Worm (Caenorhabditis elegans) whole organism, mixed stage, embryonic: ENCODE data around the gene twk-33.

Source experiments
- M03D4.4 ChIP-seq: sonication (generic microtip); optimal IDR thresholded peaks from 2 replicates; lab custom pipeline; 2017; ENCODE audit warnings: mild to moderate bottlenecking, missing genetic modification characterization, missing compliant biosample characterization
- bed-3 ChIP-seq: fragments of 200-800 bp; sonication (Bioruptor generic); optimal IDR thresholded peaks from 3 replicates; lab custom pipeline; 2018; ENCODE audit warnings: mild to moderate bottlenecking, missing genetic modification characterization, moderate library complexity, missing compliant biosample characterization
- blmp-1 ChIP-seq: fragments of 150-350 bp; optimal IDR thresholded peaks from 2 replicates; lab custom pipeline; 2014; ENCODE audit warnings: missing biosample characterization, missing genetic modification characterization
- ceh-39 ChIP-seq: fragments of 150-350 bp; optimal IDR thresholded peaks from 2 replicates; lab custom pipeline; 2014; ENCODE audit warnings: missing biosample characterization, missing genetic modification characterization
- ceh-83 ChIP-seq: fragments of 200-800 bp; sonication (Bioruptor generic); optimal IDR thresholded peaks from 2 replicates; lab custom pipeline; 2018; ENCODE audit warnings: mild to moderate bottlenecking, missing genetic modification characterization, missing compliant biosample characterization
- cnd-1 ChIP-seq: fragments of 200-800 bp; sonication (Bioruptor generic); optimal IDR thresholded peaks from 2 replicates; lab custom pipeline; 2018; ENCODE audit warnings: mild to moderate bottlenecking, missing genetic modification characterization, missing compliant biosample characterization
- drap-1 ChIP-seq: fragments of 200-800 bp; sonication (Bioruptor generic); optimal IDR thresholded peaks from 3 replicates; lab custom pipeline; 2018; ENCODE audit warnings: mild to moderate bottlenecking, missing genetic modification characterization, missing compliant biosample characterization
- elt-1 ChIP-seq: sonication (generic microtip); optimal IDR thresholded peaks from 2 replicates; lab custom pipeline; 2017; ENCODE audit warnings: missing genetic modification characterization, mild to moderate bottlenecking, missing compliant biosample characterization, antibody characterized with exemption, moderate library complexity, borderline replicate concordance; ENCODE audit not compliant: insufficient read depth
- elt-3 ChIP-seq: fragments of 150-350 bp; optimal IDR thresholded peaks from 2 replicates; lab custom pipeline; 2014; ENCODE audit warnings: missing biosample characterization, missing genetic modification characterization
- flh-1 ChIP-seq: fragments of 200-800 bp; sonication (Bioruptor generic); optimal IDR thresholded peaks from 2 replicates; lab custom pipeline; 2018; ENCODE audit warnings: mild to moderate bottlenecking, missing genetic modification characterization, moderate library complexity, missing compliant biosample characterization
- ham-2 ChIP-seq: fragments of 200-800 bp; sonication (Bioruptor generic); optimal IDR thresholded peaks from 2 replicates; lab custom pipeline; 2018; ENCODE audit warnings: mild to moderate bottlenecking, missing genetic modification characterization, missing compliant biosample characterization
- hlh-1 ChIP-seq: fragments of 150-350 bp; optimal IDR thresholded peaks from 2 replicates; lab custom pipeline; 2014; ENCODE audit warnings: missing biosample characterization, missing genetic modification reagents, missing genetic modification characterization
- lin-13 ChIP-seq: fragments of 150-350 bp; optimal IDR thresholded peaks from 2 replicates; lab custom pipeline; 2014; ENCODE audit warnings: missing biosample characterization, missing genetic modification characterization
- lin-32 ChIP-seq: fragments of 200-800 bp; sonication (Bioruptor generic); optimal IDR thresholded peaks from 2 replicates; lab custom pipeline; 2018; ENCODE audit warnings: mild to moderate bottlenecking, missing genetic modification characterization, missing compliant biosample characterization
- lsy-2 ChIP-seq: fragments of 150-350 bp; optimal IDR thresholded peaks from 2 replicates; lab custom pipeline; 2014; ENCODE audit warnings: missing biosample characterization, missing genetic modification characterization
- mab-5 ChIP-seq: fragments of 150-350 bp; optimal IDR thresholded peaks from 2 replicates; lab custom pipeline; 2014; ENCODE audit warnings: missing biosample characterization, missing genetic modification characterization
- mls-2 ChIP-seq: sonication (generic microtip); optimal IDR thresholded peaks from 2 replicates; lab custom pipeline; 2016; ENCODE audit warnings: mild to moderate bottlenecking, missing genetic modification characterization, moderate library complexity, missing compliant biosample characterization
- nhr-12 ChIP-seq: fragments of 150-350 bp; optimal IDR thresholded peaks from 2 replicates; lab custom pipeline; 2014; ENCODE audit warnings: missing biosample characterization, missing genetic modification characterization
- nhr-2 ChIP-seq: fragments of 150-350 bp; optimal IDR thresholded peaks from 2 replicates; lab custom pipeline; 2014; ENCODE audit warnings: missing biosample characterization, missing genetic modification characterization
- nhr-28 ChIP-seq: fragments of 150-350 bp; optimal IDR thresholded peaks from 2 replicates; lab custom pipeline; 2014; ENCODE audit warnings: missing biosample characterization, missing genetic modification characterization
- nhr-76 ChIP-seq: sonication (generic microtip); optimal IDR thresholded peaks from 2 replicates; lab custom pipeline; 2017; ENCODE audit warnings: missing biosample characterization, missing genetic modification characterization
- pha-4 ChIP-seq: fragments of 150-350 bp; optimal IDR thresholded peaks from 2 replicates; lab custom pipeline; 2018; ENCODE audit warnings: missing biosample characterization, missing genetic modification reagents, missing genetic modification characterization
- sem-2 ChIP-seq: fragments of 200-800 bp; sonication (Bioruptor generic); optimal IDR thresholded peaks from 2 replicates; lab custom pipeline; 2018; ENCODE audit warnings: mild to moderate bottlenecking, missing genetic modification characterization, missing compliant biosample characterization
- snpc-4 ChIP-seq: fragments of 150-350 bp; optimal IDR thresholded peaks from 2 replicates; lab custom pipeline; 2014; ENCODE audit warnings: missing biosample characterization, missing genetic modification characterization
- tbx-8 ChIP-seq: fragments of 200-800 bp; sonication (Bioruptor generic); optimal IDR thresholded peaks from 2 replicates; lab custom pipeline; 2018; ENCODE audit warnings: mild to moderate bottlenecking, missing genetic modification characterization, moderate library complexity, missing compliant biosample characterization
- unc-120 ChIP-seq: sonication (generic microtip); optimal IDR thresholded peaks from 2 replicates; lab custom pipeline; 2017; ENCODE audit warnings: missing genetic modification characterization, missing compliant biosample characterization; ENCODE audit not compliant: poor library complexity, severe bottlenecking
- unc-39 ChIP-seq: fragments of 150-350 bp; optimal IDR thresholded peaks from 2 replicates; lab custom pipeline; 2014; ENCODE audit warnings: missing biosample characterization, missing genetic modification characterization
- unc-62 ChIP-seq: fragments of 150-350 bp; optimal IDR thresholded peaks from 2 replicates; lab custom pipeline; 2014; ENCODE audit warnings: missing biosample characterization, missing genetic modification reagents, missing genetic modification characterization
- zip-8 ChIP-seq: fragments of 150-350 bp; optimal IDR thresholded peaks from 2 replicates; lab custom pipeline; 2014; ENCODE audit warnings: missing biosample characterization, missing genetic modification characterization
- ztf-11 ChIP-seq: fragments of 150-350 bp; optimal IDR thresholded peaks from 2 replicates; lab custom pipeline; 2014; ENCODE audit warnings: missing biosample characterization, missing genetic modification characterization

Gene twk-33

DNA sequence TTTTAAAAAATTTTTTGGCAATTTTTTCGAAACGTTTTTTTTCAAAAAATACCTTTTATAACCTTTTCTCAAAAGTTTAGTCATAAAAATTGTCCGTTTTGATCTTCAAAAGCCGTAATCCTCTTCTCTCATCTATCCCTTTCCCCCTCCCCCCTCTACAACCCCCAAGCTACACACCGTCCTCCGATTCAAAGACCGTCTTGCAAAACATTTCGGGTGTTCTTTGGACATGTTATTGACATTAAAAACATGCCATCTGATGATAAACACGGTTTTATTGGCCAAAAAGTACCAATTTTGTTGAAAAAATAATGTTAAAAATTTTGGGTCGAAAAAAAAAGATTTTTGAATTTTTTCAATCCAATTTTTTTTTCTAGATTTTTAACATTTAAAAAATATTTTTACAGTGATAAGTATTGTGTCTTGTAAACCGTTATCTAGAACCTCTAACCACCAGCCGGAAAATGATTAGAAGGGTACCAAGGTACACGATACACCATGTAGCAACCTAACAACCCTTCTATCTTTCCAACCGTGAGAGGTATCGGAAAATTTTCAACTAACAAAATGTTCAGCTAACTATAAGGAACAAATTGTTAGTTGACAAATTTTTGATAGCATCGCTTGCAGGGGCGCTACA is 9.1 kb upstream of the twk-33 start:
- TF ChIP-seq unc-39, result no peak
- no peak for TF ChIP-seq cnd-1
- TF ChIP-seq flh-1 (GFP tag; lab: Kevin White, UChicago), result no peak
- TF ChIP-seq ztf-11 (tag; lab: Kevin White, UChicago), result no peak
- no peak for TF ChIP-seq lsy-2 (tag; lab: Kevin White, UChicago)

DNA sequence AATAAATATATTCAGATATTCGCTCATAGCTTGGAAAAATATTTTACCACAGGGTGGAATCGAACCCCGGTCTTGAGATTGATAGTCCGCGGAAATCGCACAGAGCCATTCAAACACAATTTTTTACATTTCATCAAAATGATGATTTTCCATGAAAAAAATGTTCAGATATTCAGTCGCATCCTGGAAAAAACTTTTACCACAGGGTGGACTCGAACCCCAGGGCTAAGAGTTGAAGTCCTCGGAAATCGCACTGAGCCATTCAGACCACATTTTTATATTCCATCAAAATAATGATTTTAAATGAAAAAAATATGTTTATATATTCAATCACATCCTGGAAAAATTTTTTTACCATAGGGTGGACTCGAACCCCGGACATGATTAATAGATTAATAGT is 8.4 kb upstream of the twk-33 start:
- TF ChIP-seq ham-2 (GFP tag; lab: Kevin White, UChicago) (no peak), blmp-1 (tag; lab: Kevin White, UChicago) (no peak), hlh-1 (tag; lab: Kevin White, UChicago) (no peak), snpc-4 (no peak), cnd-1 (no peak), elt-3 (tag; lab: Kevin White, UChicago) (no peak)

DNA sequence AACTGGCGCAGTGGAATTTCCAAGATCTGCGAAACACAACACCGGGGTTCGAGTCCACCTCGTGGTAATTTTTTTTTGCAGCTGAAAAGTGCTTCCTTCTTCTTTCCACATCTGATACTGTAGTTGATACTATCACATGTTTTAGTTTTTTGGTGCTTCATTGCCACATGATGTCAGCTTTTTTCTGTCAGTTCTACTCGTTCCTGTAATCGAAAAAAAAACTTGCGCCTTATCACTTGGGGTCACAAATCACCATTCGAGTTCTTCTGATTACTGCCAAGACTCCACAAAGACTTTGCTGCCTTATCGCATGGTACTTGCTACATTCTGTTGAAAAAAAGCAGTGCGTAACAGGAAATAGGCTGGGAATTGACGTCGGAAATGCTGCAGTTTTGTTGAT is 7.5 kb upstream of the twk-33 start:
- TF ChIP-seq flh-1 (GFP tag; lab: Kevin White, UChicago) (no peak), lin-32 (GFP tag; lab: Kevin White, UChicago) (no peak), elt-1 (tag; lab: Kevin White, UChicago) (no peak), nhr-2 (tag; lab: Kevin White, UChicago) (no peak), unc-120 (tag; lab: Kevin White, UChicago) (no peak), mab-5 (tag; lab: Kevin White, UChicago) (no peak), ztf-11 (tag; lab: Kevin White, UChicago) (no peak), pha-4 (tag; lab: Kevin White, UChicago) (no peak), nhr-28 (tag; lab: Kevin White, UChicago) (no peak), unc-39 (no peak), nhr-76 (no peak), mls-2 (tag; lab: Kevin White, UChicago) (no peak), ceh-39 (no peak), unc-62 (GFP tag; lab: Kevin White, UChicago) (no peak), hlh-1 (tag; lab: Kevin White, UChicago) (no peak), snpc-4 (no peak), bed-3 (no peak), ceh-83 (GFP tag; lab: Kevin White, UChicago) (no peak), tbx-8 (GFP tag; lab: Kevin White, UChicago) (no peak), lin-13 (tag; lab: Kevin White, UChicago) (no peak)

DNA sequence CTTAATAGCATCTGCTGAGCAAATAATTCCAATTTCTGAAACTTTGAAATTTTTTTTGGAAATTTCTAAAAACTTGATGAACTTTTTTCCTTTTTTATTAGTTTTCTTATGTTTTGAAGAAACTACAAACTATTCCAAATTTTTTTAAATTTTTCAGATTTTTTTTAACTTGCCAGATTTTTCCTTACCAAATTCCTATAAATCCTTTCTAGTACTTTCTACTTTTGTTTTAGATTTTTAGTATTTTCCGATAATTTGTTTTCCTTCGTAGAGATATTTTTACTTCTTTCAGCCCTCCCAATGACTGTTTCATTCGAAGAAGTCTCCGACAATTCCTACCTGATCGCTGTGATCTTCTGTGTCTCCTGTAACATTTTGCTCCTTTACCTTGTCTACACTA is 4.5 kb upstream of the twk-33 start, which contains the start of gene str-77:
str-77 (plus strand) TSS at position 301 of the 400 bp plus-strand sequence.
- no peak for TF ChIP-seq nhr-76
- TF ChIP-seq M03D4.4 (tag; lab: Kevin White, UChicago), result no peak
- TF ChIP-seq lin-32 (GFP tag; lab: Kevin White, UChicago), result no peak
- no peak for TF ChIP-seq nhr-28 (tag; lab: Kevin White, UChicago)
- TF ChIP-seq tbx-8 (GFP tag; lab: Kevin White, UChicago), result no peak
- TF ChIP-seq zip-8 (tag; lab: Kevin White, UChicago), result no peak
- TF ChIP-seq unc-62 (GFP tag; lab: Kevin White, UChicago), result no peak
- no peak for TF ChIP-seq mls-2 (tag; lab: Kevin White, UChicago)
- TF ChIP-seq elt-1 (tag; lab: Kevin White, UChicago), result no peak
- no peak for TF ChIP-seq hlh-1 (tag; lab: Kevin White, UChicago)
- TF ChIP-seq, all 35 proteins: peak for 0

DNA sequence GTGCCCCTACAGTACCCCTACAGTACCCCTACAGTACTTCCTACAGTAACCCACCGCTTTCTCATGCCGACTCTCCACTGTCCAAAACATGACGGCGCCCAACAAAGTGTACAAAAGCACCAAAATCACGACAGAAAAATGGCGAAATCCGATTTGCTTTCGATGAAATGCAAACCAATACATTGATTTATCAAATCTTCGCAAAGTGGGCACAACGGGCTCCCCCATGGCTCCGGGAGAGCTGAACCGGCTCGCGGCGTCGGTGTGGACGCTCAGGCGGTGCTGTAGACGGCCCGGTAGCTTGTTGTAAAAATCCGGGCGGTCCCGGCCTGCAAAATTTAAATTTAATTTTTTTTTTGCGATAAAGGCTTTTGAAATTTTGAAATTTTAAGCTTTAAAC is 1.8 kb downstream of the twk-33 start:
- TF ChIP-seq ham-2 (GFP tag; lab: Kevin White, UChicago) (no peak), elt-3 (tag; lab: Kevin White, UChicago) (no peak), drap-1 (GFP tag; lab: Kevin White, UChicago) (no peak), sem-2 (GFP tag; lab: Kevin White, UChicago) (no peak), zip-8 (tag; lab: Kevin White, UChicago) (no peak), ceh-83 (GFP tag; lab: Kevin White, UChicago) (no peak), nhr-12 (tag; lab: Kevin White, UChicago) (no peak), nhr-28 (tag; lab: Kevin White, UChicago) (no peak), elt-1 (tag; lab: Kevin White, UChicago) (no peak), M03D4.4 (tag; lab: Kevin White, UChicago) (no peak)
